Worm (Caenorhabditis elegans): ENCODE data around the gene JC8.4.

ce11 chrIV:13240842-13241143 lies 2.7 kb upstream of the JC8.4 start, which contains the start of gene lin-54:
- TF ChIP-seq unc-62 (GFP tag; optimal IDR thresholded peaks at IDR 0.05 in 1 of 2) (no peak), unc-62 (tag; optimal IDR thresholded peaks at IDR 0.05) (no peak), F10B5.3 (tag; optimal IDR thresholded peaks at IDR 0.05) (no peak), zag-1 (tag; optimal IDR thresholded peaks at IDR 0.05) (no peak), R02D3.7 (tag; optimal IDR thresholded peaks at IDR 0.05) (no peak), ces-1 (GFP tag; optimal IDR thresholded peaks at IDR 0.05) (no peak), dve-1 (tag; optimal IDR thresholded peaks at IDR 0.05; ENCODE audit: insufficient read depth) (no peak), ama-1 (optimal IDR thresholded peaks at IDR 0.05) (no peak), nhr-11 (tag; optimal IDR thresholded peaks at IDR 0.05) (no peak), snpc-4 (tag; optimal IDR thresholded peaks at IDR 0.05) (no peak), F26F4.8 (GFP tag; conservative IDR thresholded peaks at IDR 0.05) (no peak), fos-1 (tag; optimal IDR thresholded peaks at IDR 0.05) (no peak), aly-2 (tag; optimal IDR thresholded peaks at IDR 0.05) (no peak), hmg-1.1 (GFP tag; IDR thresholded peaks at IDR 0.05) (no peak), dpl-1 (GFP tag; optimal IDR thresholded peaks at IDR 0.05) (no peak)

Data from whole organism, L4 larva.